Worm (Caenorhabditis elegans) whole organism, mixed stage, embryonic: ENCODE data around the gene ugt-15.

Source experiments
- M03D4.4 ChIP-seq: sonication (generic microtip); optimal IDR thresholded peaks from 2 replicates; lab custom pipeline; 2017; ENCODE audit warnings: mild to moderate bottlenecking, missing genetic modification characterization, missing compliant biosample characterization
- bed-3 ChIP-seq: fragments of 200-800 bp; sonication (Bioruptor generic); optimal IDR thresholded peaks from 3 replicates; lab custom pipeline; 2018; ENCODE audit warnings: mild to moderate bottlenecking, missing genetic modification characterization, moderate library complexity, missing compliant biosample characterization
- ceh-39 ChIP-seq: fragments of 150-350 bp; optimal IDR thresholded peaks from 2 replicates; lab custom pipeline; 2014; ENCODE audit warnings: missing biosample characterization, missing genetic modification characterization
- ceh-43 ChIP-seq: fragments of 200-800 bp; sonication (Bioruptor generic); optimal IDR thresholded peaks from 2 replicates; lab custom pipeline; 2018; ENCODE audit warnings: mild to moderate bottlenecking, missing genetic modification characterization, moderate library complexity, missing compliant biosample characterization
- ceh-83 ChIP-seq: fragments of 200-800 bp; sonication (Bioruptor generic); optimal IDR thresholded peaks from 2 replicates; lab custom pipeline; 2018; ENCODE audit warnings: mild to moderate bottlenecking, missing genetic modification characterization, missing compliant biosample characterization
- ces-1 ChIP-seq: fragments of 150-350 bp; optimal IDR thresholded peaks from 2 replicates; lab custom pipeline; 2014; ENCODE audit warnings: missing biosample characterization, missing genetic modification reagents, missing genetic modification characterization
- cnd-1 ChIP-seq: fragments of 200-800 bp; sonication (Bioruptor generic); optimal IDR thresholded peaks from 2 replicates; lab custom pipeline; 2018; ENCODE audit warnings: mild to moderate bottlenecking, missing genetic modification characterization, missing compliant biosample characterization
- drap-1 ChIP-seq: fragments of 200-800 bp; sonication (Bioruptor generic); optimal IDR thresholded peaks from 3 replicates; lab custom pipeline; 2018; ENCODE audit warnings: mild to moderate bottlenecking, missing genetic modification characterization, missing compliant biosample characterization
- elt-1 ChIP-seq: sonication (generic microtip); optimal IDR thresholded peaks from 2 replicates; lab custom pipeline; 2017; ENCODE audit warnings: missing genetic modification characterization, mild to moderate bottlenecking, missing compliant biosample characterization, antibody characterized with exemption, moderate library complexity, borderline replicate concordance; ENCODE audit not compliant: insufficient read depth
- elt-3 ChIP-seq: fragments of 150-350 bp; optimal IDR thresholded peaks from 2 replicates; lab custom pipeline; 2014; ENCODE audit warnings: missing biosample characterization, missing genetic modification characterization
- flh-1 ChIP-seq: fragments of 200-800 bp; sonication (Bioruptor generic); optimal IDR thresholded peaks from 2 replicates; lab custom pipeline; 2018; ENCODE audit warnings: mild to moderate bottlenecking, missing genetic modification characterization, moderate library complexity, missing compliant biosample characterization
- ham-2 ChIP-seq: fragments of 200-800 bp; sonication (Bioruptor generic); optimal IDR thresholded peaks from 2 replicates; lab custom pipeline; 2018; ENCODE audit warnings: mild to moderate bottlenecking, missing genetic modification characterization, missing compliant biosample characterization
- lin-13 ChIP-seq: fragments of 150-350 bp; optimal IDR thresholded peaks from 2 replicates; lab custom pipeline; 2014; ENCODE audit warnings: missing biosample characterization, missing genetic modification characterization
- lin-32 ChIP-seq: fragments of 200-800 bp; sonication (Bioruptor generic); optimal IDR thresholded peaks from 2 replicates; lab custom pipeline; 2018; ENCODE audit warnings: mild to moderate bottlenecking, missing genetic modification characterization, missing compliant biosample characterization
- lsy-2 ChIP-seq: fragments of 150-350 bp; optimal IDR thresholded peaks from 2 replicates; lab custom pipeline; 2014; ENCODE audit warnings: missing biosample characterization, missing genetic modification characterization
- mab-5 ChIP-seq: fragments of 150-350 bp; optimal IDR thresholded peaks from 2 replicates; lab custom pipeline; 2014; ENCODE audit warnings: missing biosample characterization, missing genetic modification characterization
- mls-2 ChIP-seq: sonication (generic microtip); optimal IDR thresholded peaks from 2 replicates; lab custom pipeline; 2016; ENCODE audit warnings: mild to moderate bottlenecking, missing genetic modification characterization, moderate library complexity, missing compliant biosample characterization
- nhr-12 ChIP-seq: fragments of 150-350 bp; optimal IDR thresholded peaks from 2 replicates; lab custom pipeline; 2014; ENCODE audit warnings: missing biosample characterization, missing genetic modification characterization
- nhr-2 ChIP-seq: fragments of 150-350 bp; optimal IDR thresholded peaks from 2 replicates; lab custom pipeline; 2014; ENCODE audit warnings: missing biosample characterization, missing genetic modification characterization
- nhr-237 ChIP-seq: fragments of 150-350 bp; optimal IDR thresholded peaks from 2 replicates; lab custom pipeline; 2014; ENCODE audit warnings: missing biosample characterization, missing genetic modification characterization
- nhr-28 ChIP-seq: fragments of 150-350 bp; optimal IDR thresholded peaks from 2 replicates; lab custom pipeline; 2014; ENCODE audit warnings: missing biosample characterization, missing genetic modification characterization
- nhr-76 ChIP-seq: sonication (generic microtip); optimal IDR thresholded peaks from 2 replicates; lab custom pipeline; 2017; ENCODE audit warnings: missing biosample characterization, missing genetic modification characterization
- pha-4 ChIP-seq: fragments of 150-350 bp; optimal IDR thresholded peaks from 2 replicates; lab custom pipeline; 2018; ENCODE audit warnings: missing biosample characterization, missing genetic modification reagents, missing genetic modification characterization
- sem-2 ChIP-seq: fragments of 200-800 bp; sonication (Bioruptor generic); optimal IDR thresholded peaks from 2 replicates; lab custom pipeline; 2018; ENCODE audit warnings: mild to moderate bottlenecking, missing genetic modification characterization, missing compliant biosample characterization
- snpc-4 ChIP-seq: fragments of 150-350 bp; optimal IDR thresholded peaks from 2 replicates; lab custom pipeline; 2014; ENCODE audit warnings: missing biosample characterization, missing genetic modification characterization
- sptf-1 ChIP-seq: sonication (generic microtip); optimal IDR thresholded peaks from 2 replicates; lab custom pipeline; 2017; ENCODE audit warnings: mild to moderate bottlenecking, missing genetic modification characterization, moderate library complexity, missing compliant biosample characterization
- tbx-8 ChIP-seq: fragments of 200-800 bp; sonication (Bioruptor generic); optimal IDR thresholded peaks from 2 replicates; lab custom pipeline; 2018; ENCODE audit warnings: mild to moderate bottlenecking, missing genetic modification characterization, moderate library complexity, missing compliant biosample characterization
- unc-120 ChIP-seq: sonication (generic microtip); optimal IDR thresholded peaks from 2 replicates; lab custom pipeline; 2017; ENCODE audit warnings: missing genetic modification characterization, missing compliant biosample characterization; ENCODE audit not compliant: poor library complexity, severe bottlenecking
- unc-62 ChIP-seq: fragments of 150-350 bp; optimal IDR thresholded peaks from 2 replicates; lab custom pipeline; 2014; ENCODE audit warnings: missing biosample characterization, missing genetic modification reagents, missing genetic modification characterization
- ztf-11 ChIP-seq: fragments of 150-350 bp; optimal IDR thresholded peaks from 2 replicates; lab custom pipeline; 2014; ENCODE audit warnings: missing biosample characterization, missing genetic modification characterization

Gene ugt-15

ce11 chrV:12816672-12817071 is 10.6 kb upstream of the ugt-15 start:
- TF ChIP-seq nhr-237 (no peak), ces-1 (GFP tag; lab: Kevin White, UChicago) (no peak), nhr-12 (tag; lab: Kevin White, UChicago) (no peak), unc-120 (tag; lab: Kevin White, UChicago) (no peak), lin-32 (no peak), elt-1 (tag; lab: Kevin White, UChicago) (no peak), elt-3 (tag; lab: Kevin White, UChicago) (no peak), ceh-43 (GFP tag; lab: Kevin White, UChicago) (no peak), mab-5 (tag; lab: Kevin White, UChicago) (no peak), lin-13 (tag; lab: Kevin White, UChicago) (no peak), ceh-83 (GFP tag; lab: Kevin White, UChicago) (no peak), mls-2 (tag; lab: Kevin White, UChicago) (no peak), bed-3 (no peak), ham-2 (GFP tag; lab: Kevin White, UChicago) (no peak), drap-1 (GFP tag; lab: Kevin White, UChicago) (no peak), unc-62 (GFP tag; lab: Kevin White, UChicago) (no peak), cnd-1 (tag; lab: Kevin White, UChicago) (no peak), lsy-2 (tag; lab: Kevin White, UChicago) (no peak), pha-4 (no peak), nhr-28 (tag; lab: Kevin White, UChicago) (no peak)
- TF ChIP-seq, all 35 proteins: peak for 0

DNA sequence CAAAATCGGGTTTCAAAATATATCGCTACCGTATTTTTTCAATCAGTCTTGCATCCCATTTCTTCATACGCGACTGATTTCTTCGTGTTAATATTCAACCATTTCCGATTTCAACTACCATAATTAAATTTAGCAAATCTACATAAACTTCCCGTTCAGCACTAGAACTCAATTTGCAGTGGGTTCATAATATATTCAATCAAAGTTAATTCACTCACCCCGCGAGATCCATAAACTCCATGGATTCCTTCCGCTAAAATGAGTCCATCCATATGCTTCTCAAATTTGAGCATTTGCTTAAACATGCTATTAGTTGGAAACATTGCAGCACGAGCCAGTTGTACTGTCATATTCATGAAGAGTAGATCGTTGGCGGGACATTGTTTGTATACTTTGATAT is 8.8 kb upstream of the ugt-15 start:
- no peak for TF ChIP-seq mab-5 (tag; lab: Kevin White, UChicago)
- TF ChIP-seq ces-1 (GFP tag; lab: Kevin White, UChicago) = peak; percentile 96
- no peak for TF ChIP-seq nhr-76 (tag; lab: Kevin White, UChicago)
- TF ChIP-seq ham-2 (GFP tag; lab: Kevin White, UChicago) = no peak
- no peak for TF ChIP-seq tbx-8 (GFP tag; lab: Kevin White, UChicago)

DNA sequence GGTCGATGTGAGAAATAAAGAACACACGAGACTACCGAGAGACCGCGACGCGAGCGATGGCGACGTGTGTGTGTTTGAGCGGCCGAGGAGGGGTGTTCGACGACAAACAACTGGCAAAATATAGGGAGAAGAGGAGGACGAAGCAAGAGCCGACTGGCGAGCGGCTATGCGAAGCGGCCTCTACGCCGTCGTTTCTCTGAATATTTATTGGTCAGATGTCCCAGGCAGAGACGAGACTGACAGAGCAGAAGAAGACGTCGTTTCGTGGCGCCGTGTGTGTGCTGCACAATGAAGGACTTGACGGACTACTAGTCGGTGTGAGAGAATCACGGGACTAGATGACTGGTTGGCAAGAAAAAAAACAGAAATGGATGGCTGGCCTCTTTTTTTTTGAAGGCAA is 8.2 kb upstream of the ugt-15 start:
- TF ChIP-seq ham-2 (GFP tag; lab: Kevin White, UChicago) = peak; percentile 20
- no peak for TF ChIP-seq elt-1 (tag; lab: Kevin White, UChicago)

- TF ChIP-seq snpc-4 (tag; lab: Kevin White, UChicago) (no peak), ztf-11 (tag; lab: Kevin White, UChicago) (no peak), ces-1 (GFP tag; lab: Kevin White, UChicago) (no peak), nhr-12 (tag; lab: Kevin White, UChicago) (no peak)
Observed at ce11 chrV:12819792-12820453, 7.4 kb upstream of the ugt-15 start, which contains the start of the genes ZC443.4 and ugt-18. ZC443.4 (minus strand) TSS chrV:12819886. ugt-18 (plus strand) TSS chrV:12820260.

- no peak for TF ChIP-seq flh-1 (GFP tag; lab: Kevin White, UChicago)
- no peak for TF ChIP-seq mls-2 (tag; lab: Kevin White, UChicago)
- TF ChIP-seq ceh-83 (GFP tag; lab: Kevin White, UChicago) = no peak
- no peak for TF ChIP-seq tbx-8 (GFP tag; lab: Kevin White, UChicago)
- no peak for TF ChIP-seq ceh-39
- TF ChIP-seq nhr-2 (tag; lab: Kevin White, UChicago) = no peak
- TF ChIP-seq nhr-12 (tag; lab: Kevin White, UChicago) = no peak
- TF ChIP-seq M03D4.4 (tag; lab: Kevin White, UChicago) = no peak
- TF ChIP-seq sem-2 (GFP tag; lab: Kevin White, UChicago) = no peak
- TF ChIP-seq sptf-1 (tag; lab: Kevin White, UChicago) = no peak
Observed at ce11 chrV:12822065-12822464, 5.3 kb upstream of the ugt-15 start.
